Worm (Caenorhabditis elegans) whole organism, young adult: ENCODE results near the gene sru-35.

Source experiments
- B0035.1 ChIP-seq: sonication (generic microtip); optimal IDR thresholded peaks from 2 replicates; lab custom pipeline; 2016; ENCODE audit warnings: missing genetic modification characterization, mild to moderate bottlenecking, missing compliant biosample characterization, missing genotype, missing genetic modification reagents
- B0261.1 ChIP-seq: sonication (generic microtip); optimal IDR thresholded peaks from 2 replicates; lab custom pipeline; 2016; ENCODE audit warnings: mild to moderate bottlenecking, missing genetic modification characterization, moderate library complexity, missing compliant biosample characterization
- B0336.3 ChIP-seq: fragments of 200-800 bp; sonication (Bioruptor generic); IDR thresholded peaks from 2 replicates; pipeline ENCODE4 v1.3.6; 2022; ENCODE audit warnings: missing genetic modification characterization, missing compliant biosample characterization
- D2030.7 ChIP-seq: fragments of 200-800 bp; sonication (Bioruptor generic); IDR thresholded peaks from 2 replicates; pipeline ENCODE4 v1.3.6; 2022; ENCODE audit warnings: missing genetic modification reagents, missing genetic modification characterization, missing compliant biosample characterization
- F23B12.7 ChIP-seq: sonication (generic microtip); optimal IDR thresholded peaks from 2 replicates; lab custom pipeline; 2017; ENCODE audit warnings: missing genetic modification characterization, mild to moderate bottlenecking, missing compliant biosample characterization, antibody characterized with exemption, moderate library complexity; ENCODE audit not compliant: insufficient read depth
- F33H1.4 ChIP-seq: fragments of 200-800 bp; sonication (Bioruptor generic); IDR thresholded peaks from 2 replicates; pipeline ENCODE4 v1.3.6; 2022; ENCODE audit warnings: missing genetic modification reagents, missing genetic modification characterization, missing compliant biosample characterization
- F57A8.1 ChIP-seq: fragments of 200-800 bp; sonication (Bioruptor generic); optimal IDR thresholded peaks from 2 replicates; lab custom pipeline; 2018; ENCODE audit warnings: mild to moderate bottlenecking, missing genetic modification characterization, moderate library complexity, missing compliant biosample characterization
- Y53G8AR.9 ChIP-seq: fragments of 200-800 bp; sonication (Bioruptor generic); conservative IDR thresholded peaks from 2 replicates; pipeline ENCODE4 v1.3.6; 2022; ENCODE audit warnings: missing genetic modification reagents, missing genetic modification characterization, missing compliant biosample characterization
- Y67H2A.10 ChIP-seq: fragments of 200-800 bp; sonication (Bioruptor generic); conservative IDR thresholded peaks from 2 replicates; pipeline ENCODE4 v1.3.6; 2022; ENCODE audit warnings: missing genetic modification reagents, missing genetic modification characterization, missing compliant biosample characterization
- ama-1 ChIP-seq, 3 experiments: fragments of 150-350 bp in 1 of 3; sonication (generic microtip) in 2 of 3; optimal IDR thresholded peaks; 2 replicates each; lab custom pipeline; 2014 to 2018; ENCODE audit warnings: missing biosample characterization in 2 of 3, missing genetic modification characterization in 2 of 3, missing genetic modification reagents in 2 of 3
- attf-5 ChIP-seq: fragments of 200-800 bp; sonication (Bioruptor generic); optimal IDR thresholded peaks from 2 replicates; lab custom pipeline; 2018; ENCODE audit warnings: mild to moderate bottlenecking, missing genetic modification characterization, missing compliant biosample characterization
- attf-6 ChIP-seq: fragments of 200-800 bp; sonication (Bioruptor generic); IDR thresholded peaks from 2 replicates; pipeline ENCODE4 v1.3.6; 2022; ENCODE audit warnings: missing genetic modification reagents, missing genetic modification characterization, missing compliant biosample characterization
- cebp-1 ChIP-seq, 2 experiments: fragments of 200-800 bp in 1 of 2; sonication (Bioruptor generic) in 1 of 2; sonication (generic microtip) in 1 of 2; IDR thresholded peaks in 1 of 2; optimal IDR thresholded peaks in 1 of 2; 2 replicates each; pipeline versions ENCODE4 v1.3.6 to Lab custom; 2017 to 2022; ENCODE audit warnings: missing compliant biosample characterization in 2 of 2, missing genetic modification characterization in 2 of 2, mild to moderate bottlenecking in 1 of 2, missing genetic modification reagents in 1 of 2, moderate library complexity in 1 of 2
- cebp-2 ChIP-seq: fragments of 200-800 bp; sonication (Bioruptor generic); IDR thresholded peaks from 2 replicates; pipeline ENCODE4 v1.3.6; 2022; ENCODE audit warnings: missing genetic modification characterization, missing compliant biosample characterization
- chd-7 ChIP-seq: sonication (generic microtip); optimal IDR thresholded peaks from 2 replicates; lab custom pipeline; 2016; ENCODE audit warnings: mild to moderate bottlenecking, missing genetic modification characterization, moderate library complexity, missing compliant biosample characterization
- dpl-1 ChIP-seq: fragments of 150-350 bp; optimal IDR thresholded peaks from 2 replicates; lab custom pipeline; 2014; ENCODE audit warnings: missing biosample characterization, missing genetic modification reagents, missing genetic modification characterization
- egl-18 ChIP-seq: fragments of 200-800 bp; sonication (Bioruptor generic); IDR thresholded peaks from 2 replicates; pipeline ENCODE4 v1.3.6; 2022; ENCODE audit warnings: missing genetic modification reagents, missing genetic modification characterization, missing compliant biosample characterization
- ekl-4 ChIP-seq: fragments of 200-800 bp; sonication (Bioruptor generic); IDR thresholded peaks from 2 replicates; pipeline ENCODE4 v1.3.6; 2022; ENCODE audit warnings: missing genetic modification reagents, missing genetic modification characterization, missing compliant biosample characterization
- ets-4 ChIP-seq: fragments of 200-800 bp; sonication (Bioruptor generic); optimal IDR thresholded peaks from 2 replicates; lab custom pipeline; 2018; ENCODE audit warnings: mild to moderate bottlenecking, missing genetic modification characterization, missing compliant biosample characterization
- hlh-12 ChIP-seq: sonication (generic microtip); optimal IDR thresholded peaks from 2 replicates; lab custom pipeline; 2016; ENCODE audit warnings: missing genetic modification characterization, missing compliant biosample characterization
- hmg-1.2 ChIP-seq: fragments of 200-800 bp; sonication (Bioruptor generic); IDR thresholded peaks from 2 replicates; pipeline ENCODE4 v1.3.6; 2022; ENCODE audit warnings: missing genetic modification reagents, missing genetic modification characterization, missing compliant biosample characterization
- hmg-20 ChIP-seq: fragments of 200-800 bp; sonication (Bioruptor generic); IDR thresholded peaks from 2 replicates; pipeline ENCODE4 v1.3.6; 2022; ENCODE audit warnings: missing genetic modification reagents, missing genetic modification characterization, missing compliant biosample characterization
- lag-1 ChIP-seq: fragments of 200-800 bp; sonication (Bioruptor generic); IDR thresholded peaks from 2 replicates; pipeline ENCODE4 v1.3.6; 2022; ENCODE audit warnings: missing genetic modification reagents, missing genetic modification characterization, missing compliant biosample characterization
- let-526 ChIP-seq: fragments of 200-800 bp; sonication (Bioruptor generic); IDR thresholded peaks from 2 replicates; pipeline ENCODE4 v1.3.6; 2022; ENCODE audit warnings: missing genetic modification reagents, missing genetic modification characterization, missing compliant biosample characterization
- lir-1 ChIP-seq: fragments of 200-800 bp; sonication (Bioruptor generic); conservative IDR thresholded peaks from 2 replicates; pipeline ENCODE4 v1.3.6; 2022; ENCODE audit warnings: missing genetic modification reagents, missing genetic modification characterization, missing compliant biosample characterization
- lsl-1 ChIP-seq: fragments of 200-800 bp; sonication (Bioruptor generic); optimal IDR thresholded peaks from 2 replicates; lab custom pipeline; 2018; ENCODE audit warnings: mild to moderate bottlenecking, missing genetic modification characterization, moderate library complexity, missing compliant biosample characterization
- madf-8 ChIP-seq: fragments of 200-800 bp; sonication (Bioruptor generic); conservative IDR thresholded peaks from 2 replicates; pipeline ENCODE4 v1.3.6; 2022; ENCODE audit warnings: missing genetic modification reagents, missing genetic modification characterization, missing compliant biosample characterization
- nhr-80 ChIP-seq: sonication (generic microtip); optimal IDR thresholded peaks from 2 replicates; lab custom pipeline; 2016; ENCODE audit warnings: missing genetic modification characterization, missing compliant biosample characterization
- pbrm-1 ChIP-seq: fragments of 200-800 bp; sonication (Bioruptor generic); IDR thresholded peaks from 2 replicates; pipeline ENCODE4 v1.3.6; 2022; ENCODE audit warnings: missing genetic modification reagents, missing genetic modification characterization, missing compliant biosample characterization
- rcor-1 ChIP-seq: fragments of 200-800 bp; sonication (Bioruptor generic); IDR thresholded peaks from 2 replicates; pipeline ENCODE4 v1.3.6; 2022; ENCODE audit warnings: missing genetic modification reagents, missing genetic modification characterization, missing compliant biosample characterization
- rec-8 ChIP-seq, 2 experiments: sonication (generic microtip); optimal IDR thresholded peaks; 2 replicates each; lab custom pipeline; 2016; ENCODE audit warnings: mild to moderate bottlenecking in 2 of 2, missing genetic modification characterization in 2 of 2, missing genetic modification reagents in 2 of 2, missing genotype in 2 of 2, missing biosample characterization in 1 of 2, missing compliant biosample characterization in 1 of 2, moderate library complexity in 1 of 2
- repo-1 ChIP-seq: sonication (generic microtip); optimal IDR thresholded peaks from 2 replicates; lab custom pipeline; 2017; ENCODE audit warnings: mild to moderate bottlenecking, missing genetic modification characterization, missing compliant biosample characterization
- tlf-1 ChIP-seq: fragments of 200-800 bp; sonication (Bioruptor generic); optimal IDR thresholded peaks from 2 replicates; lab custom pipeline; 2018; ENCODE audit warnings: mild to moderate bottlenecking, missing genetic modification characterization, missing compliant biosample characterization
- zfh-2 ChIP-seq: fragments of 200-800 bp; sonication (Bioruptor generic); conservative IDR thresholded peaks from 2 replicates; pipeline ENCODE4 v1.3.6; 2022; ENCODE audit warnings: missing genetic modification reagents, missing genetic modification characterization, missing compliant biosample characterization
- zim-3 ChIP-seq: sonication (generic microtip); optimal IDR thresholded peaks from 2 replicates; lab custom pipeline; 2017; ENCODE audit warnings: mild to moderate bottlenecking, missing genetic modification characterization, moderate library complexity, missing compliant biosample characterization
- ztf-22 ChIP-seq: fragments of 200-800 bp; sonication (Bioruptor generic); optimal IDR thresholded peaks from 2 replicates; lab custom pipeline; 2018; ENCODE audit warnings: mild to moderate bottlenecking, missing genetic modification characterization, moderate library complexity, missing compliant biosample characterization
- ztf-26 ChIP-seq: sonication (generic microtip); optimal IDR thresholded peaks from 2 replicates; lab custom pipeline; 2017; ENCODE audit warnings: missing genetic modification characterization, missing compliant biosample characterization
- ztf-6 ChIP-seq: fragments of 200-800 bp; sonication (Bioruptor generic); IDR thresholded peaks from 2 replicates; pipeline ENCODE4 v1.3.6; 2022; ENCODE audit warnings: missing genetic modification reagents, missing genetic modification characterization, missing compliant biosample characterization

sru-35 gene

DNA sequence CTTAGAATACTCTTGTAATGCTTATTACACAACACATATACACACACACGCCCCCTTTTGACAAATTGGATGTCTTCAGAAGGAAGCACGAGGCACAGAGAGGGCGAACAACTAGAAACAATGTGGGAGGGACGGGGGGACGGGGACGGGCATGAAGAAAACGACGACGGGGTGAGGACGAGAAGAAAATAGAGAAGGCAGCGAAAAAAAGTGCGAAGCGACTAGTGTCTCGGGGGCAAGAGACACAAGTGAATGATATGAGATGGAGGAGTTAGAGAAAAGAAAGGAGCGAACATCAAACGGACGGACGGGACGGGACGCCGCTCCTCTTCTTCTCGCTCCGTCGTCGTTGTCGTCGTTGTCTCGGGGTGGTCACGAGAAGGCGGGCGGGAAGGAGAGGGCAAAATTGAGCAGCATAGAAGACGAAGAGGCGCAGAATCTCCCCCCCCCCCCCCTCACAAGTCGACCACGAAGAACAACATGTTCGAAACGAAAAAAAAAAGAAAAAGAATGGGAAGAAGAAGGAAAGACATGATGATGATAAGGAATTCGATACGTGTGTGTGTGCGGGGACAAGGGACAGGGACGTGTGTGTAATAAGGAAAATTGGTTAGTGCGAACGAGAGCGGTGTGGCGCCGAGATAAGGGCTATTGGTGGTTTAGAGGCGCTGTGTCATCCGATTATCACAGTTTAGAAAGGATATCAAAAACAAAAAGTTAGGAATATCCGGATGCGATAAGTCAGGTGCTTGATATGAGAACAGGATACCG is 5.0 kb upstream of the sru-35 start (continued):
- no peak for TF ChIP-seq attf-6
- no peak for TF ChIP-seq rec-8 (tag; optimal IDR thresholded peaks at IDR 0.05; lab: Kevin White, UChicago)
- TF ChIP-seq lir-1 (GFP tag; lab: Robert Waterston, UW), result peak; percentile 59; the same call in 1 of the 2 replicates
- TF ChIP-seq Y53G8AR.9 (GFP tag; lab: Robert Waterston, UW), result no peak
- no peak for TF ChIP-seq B0261.1 (tag; lab: Kevin White, UChicago)
- TF ChIP-seq lsl-1, result no peak
- TF ChIP-seq F33H1.4 (GFP tag; lab: Robert Waterston, UW), result no peak
- 0 out of 2 replicates have a peak, but pooled peaks have one; percentile 4 for TF ChIP-seq egl-18 (GFP tag; lab: Robert Waterston, UW)
- TF ChIP-seq ama-1 (optimal IDR thresholded peaks at IDR 0.05; lab: Kevin White, UChicago), result no peak
- TF ChIP-seq ama-1 (GFP tag; optimal IDR thresholded peaks at IDR 0.05; lab: Kevin White, UChicago), result no peak
- peak; percentile 49; the same call in 1 of the 2 replicates for TF ChIP-seq cebp-1 (GFP tag; IDR thresholded peaks at IDR 0.05; lab: Robert Waterston, UW)
- TF ChIP-seq cebp-1 (tag; optimal IDR thresholded peaks at IDR 0.05; lab: Kevin White, UChicago), result peak; percentile 94
- TF ChIP-seq ets-4 (GFP tag; lab: Kevin White, UChicago), result peak; percentile 92
- TF ChIP-seq F57A8.1 (GFP tag; lab: Kevin White, UChicago), result no peak
- peak; percentile 77 for TF ChIP-seq hmg-1.2 (GFP tag; lab: Robert Waterston, UW)
- no peak for TF ChIP-seq dpl-1 (GFP tag; lab: Kevin White, UChicago)
- TF ChIP-seq hmg-20, result peak; percentile 22; the same call in 1 of the 2 replicates
- peak; percentile 100 for TF ChIP-seq zfh-2 (GFP tag; lab: Robert Waterston, UW)
- peak; percentile 52 for TF ChIP-seq tlf-1 (GFP tag; lab: Kevin White, UChicago)
- TF ChIP-seq nhr-80 (tag; lab: Kevin White, UChicago), result peak; percentile 100
- TF ChIP-seq B0035.1 (tag; lab: Kevin White, UChicago), result peak; percentile 60
- TF ChIP-seq D2030.7 (GFP tag; lab: Robert Waterston, UW), result no peak
- TF ChIP-seq lag-1 (GFP tag; lab: Robert Waterston, UW), result no peak
- TF ChIP-seq ekl-4 (GFP tag; lab: Robert Waterston, UW), result peak; percentile 22; the same call in 1 of the 2 replicates
- no peak for TF ChIP-seq hlh-12 (tag; lab: Kevin White, UChicago)
- TF ChIP-seq attf-5 (GFP tag; lab: Kevin White, UChicago), result peak; percentile 94
- TF ChIP-seq let-526, result 0 out of 2 replicates have a peak, but pooled peaks have one; percentile 57
- TF ChIP-seq chd-7 (tag; lab: Kevin White, UChicago), result peak; percentile 94
- no peak for TF ChIP-seq madf-8 (GFP tag; lab: Robert Waterston, UW)
- TF ChIP-seq ztf-6 (GFP tag; lab: Robert Waterston, UW), result no peak
- TF ChIP-seq cebp-2 (GFP tag; lab: Robert Waterston, UW), result no peak
- peak; percentile 12 for TF ChIP-seq F23B12.7 (tag; lab: Kevin White, UChicago)
- no peak for TF ChIP-seq Y67H2A.10 (GFP tag; lab: Robert Waterston, UW)
- no peak for TF ChIP-seq zim-3 (tag; lab: Kevin White, UChicago)
- peak; percentile 22; the same call in 1 of the 2 replicates for TF ChIP-seq rcor-1 (GFP tag; lab: Robert Waterston, UW)
- TF ChIP-seq repo-1 (tag; lab: Kevin White, UChicago), result peak; percentile 83
- peak; percentile 73; the same call in 1 of the 2 replicates for TF ChIP-seq pbrm-1
- peak; percentile 92 for TF ChIP-seq ztf-22
- TF ChIP-seq ztf-26 (tag; lab: Kevin White, UChicago), result peak; percentile 93
- no peak; the same call in none of the 2 replicates for TF ChIP-seq B0336.3 (GFP tag; lab: Robert Waterston, UW)
